Fruit fly (Drosophila melanogaster): Measurements from ENCODE around the gene CG31800.

CG31800 gene

dm6 chr2L:19019160-19019592 lies 15.2 kb downstream of the CG31800 start:
- TF ChIP-seq CG34367 (tag; optimal IDR thresholded peaks at IDR 0.05), result no peak
- no peak for TF ChIP-seq CG17806 (tag; optimal IDR thresholded peaks at IDR 0.05)
- TF ChIP-seq EcR (GFP tag; optimal IDR thresholded peaks at IDR 0.05), result no peak
- peak; percentile 38 for TF ChIP-seq CG15710 (tag; optimal IDR thresholded peaks at IDR 0.05)
- TF ChIP-seq Snoo (tag; optimal IDR thresholded peaks at IDR 0.05), result no peak
- no peak for TF ChIP-seq Pif1B (GFP tag; optimal IDR thresholded peaks at IDR 0.05)
- TF ChIP-seq D1 (tag; optimal IDR thresholded peaks at IDR 0.05), result no peak
- TF ChIP-seq CG32121 (GFP tag; IDR thresholded peaks at IDR 0.05), result no peak
- TF ChIP-seq CG12605 (GFP tag; IDR thresholded peaks at IDR 0.05), result no peak
- TF ChIP-seq CG9948 (tag; optimal IDR thresholded peaks at IDR 0.05), result no peak
- TF ChIP-seq Ets98B (GFP tag; IDR thresholded peaks at IDR 0.05), result no peak
- no peak for TF ChIP-seq rn (GFP tag; IDR thresholded peaks at IDR 0.05)
- peak; percentile 50 for TF ChIP-seq CG8159 (tag; optimal IDR thresholded peaks at IDR 0.05)
- TF ChIP-seq Pif1A (GFP tag; optimal IDR thresholded peaks at IDR 0.05), result peak; percentile 3
- no peak for TF ChIP-seq fd96Ca (GFP tag; IDR thresholded peaks at IDR 0.05)
- no peak for TF ChIP-seq gl (tag; optimal IDR thresholded peaks at IDR 0.05)
- TF ChIP-seq CG8301 (tag; optimal IDR thresholded peaks at IDR 0.05), result no peak
- no peak for TF ChIP-seq CG13204 (GFP tag; optimal IDR thresholded peaks at IDR 0.05)
- peak; percentile 19 for TF ChIP-seq CG14655 (GFP tag; optimal IDR thresholded peaks at IDR 0.05)
- TF ChIP-seq CG10348 (GFP tag; IDR thresholded peaks at IDR 0.05), result no peak
- TF ChIP-seq CG4496 (GFP tag; IDR thresholded peaks at IDR 0.05), result no peak

- TF ChIP-seq Snoo (tag; optimal IDR thresholded peaks at IDR 0.05) (no peak), CG13204 (GFP tag; optimal IDR thresholded peaks at IDR 0.05) (peak; percentile 16)
These were observed 16.1 kb downstream of the CG31800 start for dm6 chr2L:19018266-19018665.

- TF ChIP-seq CG10348 (GFP tag; IDR thresholded peaks at IDR 0.05) (no peak), CG9948 (tag; optimal IDR thresholded peaks at IDR 0.05) (no peak), CG14655 (GFP tag; optimal IDR thresholded peaks at IDR 0.05) (no peak), Ets98B (GFP tag; IDR thresholded peaks at IDR 0.05) (no peak), CG8301 (tag; optimal IDR thresholded peaks at IDR 0.05) (no peak), EcR (GFP tag; optimal IDR thresholded peaks at IDR 0.05) (no peak), rn (GFP tag; IDR thresholded peaks at IDR 0.05) (no peak), CG17806 (tag; optimal IDR thresholded peaks at IDR 0.05) (no peak), CG13204 (GFP tag; optimal IDR thresholded peaks at IDR 0.05) (no peak), Pif1B (GFP tag; optimal IDR thresholded peaks at IDR 0.05) (no peak), Pif1A (GFP tag; optimal IDR thresholded peaks at IDR 0.05) (no peak), CG8159 (tag; optimal IDR thresholded peaks at IDR 0.05) (no peak), D1 (tag; optimal IDR thresholded peaks at IDR 0.05) (no peak), CG15710 (tag; optimal IDR thresholded peaks at IDR 0.05) (no peak), gl (tag; optimal IDR thresholded peaks at IDR 0.05) (no peak), fd96Ca (GFP tag; IDR thresholded peaks at IDR 0.05) (no peak), CG12605 (GFP tag; IDR thresholded peaks at IDR 0.05) (no peak), CG4496 (GFP tag; IDR thresholded peaks at IDR 0.05) (no peak), Snoo (tag; optimal IDR thresholded peaks at IDR 0.05) (no peak), CG34367 (tag; optimal IDR thresholded peaks at IDR 0.05) (no peak)
These were observed 17.3 kb downstream of the CG31800 start for dm6 chr2L:19017060-19017459.

dm6 chr2L:19015628-19016027 lies 18.7 kb downstream of the CG31800 start:
- TF ChIP-seq gl (tag; optimal IDR thresholded peaks at IDR 0.05), result no peak
- TF ChIP-seq CG13204 (GFP tag; optimal IDR thresholded peaks at IDR 0.05), result peak; percentile 50

- TF ChIP-seq CG8301 (tag; optimal IDR thresholded peaks at IDR 0.05) (no peak), Pif1B (GFP tag; optimal IDR thresholded peaks at IDR 0.05) (no peak), CG8159 (tag; optimal IDR thresholded peaks at IDR 0.05) (no peak), CG15710 (tag; optimal IDR thresholded peaks at IDR 0.05) (no peak), CG4496 (GFP tag; IDR thresholded peaks at IDR 0.05) (no peak), rn (GFP tag; IDR thresholded peaks at IDR 0.05) (no peak), Pif1A (GFP tag; optimal IDR thresholded peaks at IDR 0.05) (no peak), CG13204 (GFP tag; optimal IDR thresholded peaks at IDR 0.05) (no peak), gl (tag; optimal IDR thresholded peaks at IDR 0.05) (no peak), D1 (tag; optimal IDR thresholded peaks at IDR 0.05) (no peak), CG9948 (tag; optimal IDR thresholded peaks at IDR 0.05) (no peak), CG12605 (GFP tag; IDR thresholded peaks at IDR 0.05) (no peak), CG17806 (tag; optimal IDR thresholded peaks at IDR 0.05) (no peak), CG14655 (GFP tag; optimal IDR thresholded peaks at IDR 0.05) (no peak), CG10348 (GFP tag; IDR thresholded peaks at IDR 0.05) (no peak)
These were observed 19.5 kb downstream of the CG31800 start for dm6 chr2L:19014881-19015366.

dm6 chr2L:19014032-19014880 lies 20.1 kb downstream of the CG31800 start:
- TF ChIP-seq Pif1B (GFP tag; optimal IDR thresholded peaks at IDR 0.05) (peak; percentile 4), Snoo (tag; optimal IDR thresholded peaks at IDR 0.05) (peak; percentile 24), CG4496 (GFP tag; IDR thresholded peaks at IDR 0.05) (peak; percentile 40; the same call in 1 of the 3 replicates), CG34367 (tag; optimal IDR thresholded peaks at IDR 0.05) (peak; percentile 39), EcR (GFP tag; optimal IDR thresholded peaks at IDR 0.05) (no peak), rn (GFP tag; IDR thresholded peaks at IDR 0.05) (no peak), CG14655 (GFP tag; optimal IDR thresholded peaks at IDR 0.05) (peak; percentile 58), CG9948 (tag; optimal IDR thresholded peaks at IDR 0.05) (peak; percentile 55), CG15710 (tag; optimal IDR thresholded peaks at IDR 0.05) (peak; percentile 67), gl (tag; optimal IDR thresholded peaks at IDR 0.05) (no peak), Ets98B (GFP tag; IDR thresholded peaks at IDR 0.05) (no peak), CG12605 (GFP tag; IDR thresholded peaks at IDR 0.05) (no peak), CG8159 (tag; optimal IDR thresholded peaks at IDR 0.05) (peak; percentile 76), CG13204 (GFP tag; optimal IDR thresholded peaks at IDR 0.05) (no peak), CG8301 (tag; optimal IDR thresholded peaks at IDR 0.05) (peak; percentile 35), fd96Ca (GFP tag; IDR thresholded peaks at IDR 0.05) (no peak), D1 (tag; optimal IDR thresholded peaks at IDR 0.05) (no peak), Pif1A (GFP tag; optimal IDR thresholded peaks at IDR 0.05) (peak; percentile 10), CG17806 (tag; optimal IDR thresholded peaks at IDR 0.05) (peak; percentile 57)

All from whole organism, pupa.